Worm (Caenorhabditis elegans): ENCODE data around the gene tomm-7.

The tomm-7 gene

DNA sequence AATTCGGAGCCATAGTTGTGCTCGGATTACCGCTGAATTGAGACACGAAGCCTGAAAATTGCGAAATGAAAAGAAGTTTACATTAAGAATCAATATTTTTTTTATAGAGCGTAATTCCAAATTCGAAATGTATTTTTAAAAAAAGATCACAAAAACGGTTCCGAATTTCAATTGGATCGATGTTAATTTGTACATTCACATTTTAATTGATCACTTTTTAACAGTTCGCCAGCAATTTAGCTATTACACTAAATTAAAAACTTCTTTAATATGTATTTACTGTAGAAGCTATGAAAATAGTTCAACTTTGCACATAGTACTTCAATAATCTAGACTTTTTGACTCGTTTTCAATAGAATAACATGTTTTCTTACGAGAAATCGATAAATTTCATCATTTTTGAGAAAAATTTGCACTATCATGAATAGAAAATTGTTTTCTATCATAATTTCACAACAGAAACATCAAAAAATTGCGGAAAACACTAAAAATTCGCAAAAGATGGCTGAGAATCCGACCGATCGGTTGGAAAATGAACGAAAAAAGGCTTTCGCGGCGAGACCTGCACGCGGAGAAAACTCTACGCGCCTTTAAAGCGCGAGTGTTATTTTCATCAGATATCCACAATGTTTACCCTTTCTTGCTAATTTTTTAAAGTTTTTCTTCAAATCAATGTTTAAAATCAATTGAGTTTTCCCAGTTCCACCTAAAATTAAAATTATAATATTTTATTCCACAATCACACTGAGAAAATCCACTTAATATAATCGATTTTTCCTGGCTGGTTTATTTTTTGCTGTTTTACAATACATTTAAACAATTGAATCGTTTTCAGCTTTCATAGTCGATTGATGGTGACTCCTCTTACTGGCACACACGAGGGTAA is 30.6 kb upstream of the tomm-7 start, which contains the start of the genes egl-45 and kcmf-1:
Gene egl-45, minus strand, starts transcription at position 51 of the 886 bp plus-strand sequence.
Gene kcmf-1, plus strand, starts transcription at position 836 of the 886 bp plus-strand sequence.
- TF ChIP-seq nhr-20 (tag; optimal IDR thresholded peaks at IDR 0.05): no peak
- no peak for TF ChIP-seq swsn-7 (tag; optimal IDR thresholded peaks at IDR 0.05)
- no peak for TF ChIP-seq pqm-1 (tag; optimal IDR thresholded peaks at IDR 0.05)
- no peak for TF ChIP-seq unc-30 (tag; optimal IDR thresholded peaks at IDR 0.05)
- TF ChIP-seq nhr-85 (tag): no peak
- peak; percentile 28 to 60 for TF ChIP-seq lin-35 (GFP tag; optimal IDR thresholded peaks at IDR 0.05)
- TF ChIP-seq elt-3 (tag; optimal IDR thresholded peaks at IDR 0.05): peak in 1 of 6 experiments; percentile 17
- TF ChIP-seq ztf-11 (tag; optimal IDR thresholded peaks at IDR 0.05): no peak
- TF ChIP-seq jun-1 (tag; optimal IDR thresholded peaks at IDR 0.05): no peak
- TF ChIP-seq C04F5.9 (tag; optimal IDR thresholded peaks at IDR 0.05): no peak
- no peak for TF ChIP-seq lir-3 (tag; optimal IDR thresholded peaks at IDR 0.05; ENCODE audit: poor library complexity)
- no peak for TF ChIP-seq tbx-2 (tag; optimal IDR thresholded peaks at IDR 0.05)
- peak; percentile 24 for TF ChIP-seq snu-23 (GFP tag; optimal IDR thresholded peaks at IDR 0.05)
- TF ChIP-seq pax-3 (tag; optimal IDR thresholded peaks at IDR 0.05): no peak
- no peak for TF ChIP-seq nhr-71 (tag; optimal IDR thresholded peaks at IDR 0.05)
- no peak for TF ChIP-seq mep-1 (tag; optimal IDR thresholded peaks at IDR 0.05)
- peak; percentile 33 to 69 for TF ChIP-seq lsy-2 (tag; optimal IDR thresholded peaks at IDR 0.05)
- peak; percentile 14 to 65 (median 51) for TF ChIP-seq dpl-1 (GFP tag; optimal IDR thresholded peaks at IDR 0.05)
- no peak for TF ChIP-seq lin-13 (GFP tag; optimal IDR thresholded peaks at IDR 0.05)
- no peak for TF ChIP-seq nhr-19 (GFP tag; conservative IDR thresholded peaks at IDR 0.05)
- no peak for TF ChIP-seq ceh-63 (GFP tag; optimal IDR thresholded peaks at IDR 0.05)
- TF ChIP-seq unc-62 (GFP tag; optimal IDR thresholded peaks at IDR 0.05): no peak
- TF ChIP-seq nhr-77 (tag; optimal IDR thresholded peaks at IDR 0.05): no peak
- TF ChIP-seq hlh-17 (GFP tag; optimal IDR thresholded peaks at IDR 0.05; ENCODE audit: borderline replicate concordance): no peak
- no peak for TF ChIP-seq lin-15B (tag; optimal IDR thresholded peaks at IDR 0.05)
- TF ChIP-seq egl-27 (tag; optimal IDR thresholded peaks at IDR 0.05): no peak
- peak; percentile 28 for TF ChIP-seq C16A3.4 (tag; optimal IDR thresholded peaks at IDR 0.05)
- no peak for TF ChIP-seq nhr-28 (tag; optimal IDR thresholded peaks at IDR 0.05)
- peak; percentile 7 for TF ChIP-seq F16B12.6 (tag; optimal IDR thresholded peaks at IDR 0.05)
- TF ChIP-seq blmp-1 (tag; optimal IDR thresholded peaks at IDR 0.05): peak; percentile 51
- no peak for TF ChIP-seq hlh-4 (tag; optimal IDR thresholded peaks at IDR 0.05)
- TF ChIP-seq mef-2 (tag; optimal IDR thresholded peaks at IDR 0.05): no peak
- peak; percentile 4 for TF ChIP-seq skn-1 (tag; optimal IDR thresholded peaks at IDR 0.05)
- TF ChIP-seq unc-130 (tag; optimal IDR thresholded peaks at IDR 0.05): no peak
- TF ChIP-seq zag-1 (tag; optimal IDR thresholded peaks at IDR 0.05): no peak
- TF ChIP-seq aha-1 (tag; optimal IDR thresholded peaks at IDR 0.05): no peak
- TF ChIP-seq nhr-11 (tag; optimal IDR thresholded peaks at IDR 0.05): no peak
- peak; percentile 54 to 59 for TF ChIP-seq efl-1 (optimal IDR thresholded peaks at IDR 0.05)
- peak; percentile 39 to 73 for TF ChIP-seq efl-1 (GFP tag; optimal IDR thresholded peaks at IDR 0.05 in 1 of 2)
- peak; percentile 1 for TF ChIP-seq xbp-1 (tag; optimal IDR thresholded peaks at IDR 0.05)
- no peak for TF ChIP-seq C34B4.2 (tag; optimal IDR thresholded peaks at IDR 0.05)
- TF ChIP-seq ces-1 (GFP tag; optimal IDR thresholded peaks at IDR 0.05): no peak
- TF ChIP-seq sptf-1 (tag; optimal IDR thresholded peaks at IDR 0.05): no peak
- no peak for TF ChIP-seq fkh-4 (tag; optimal IDR thresholded peaks at IDR 0.05; ENCODE audit: borderline replicate concordance)
